In genomic region chr3L:12053695-12054094, dm6 we compare ENCODE assay signal across 4 fruit fly cellular contexts.
A peak's percentile ranks its signal among the peaks of the same experiment; 100 is the strongest.
TF ChIP-seq lines count a peak whose summit lies in the region.

No protein-coding gene starts in this region.

- no peak for TF ChIP-seq CTCF in whole organism, embryonic (GFP tag; optimal IDR thresholded peaks at IDR 0.05; lab: Kevin White, UChicago)

TF ChIP-seq in whole organism, embryonic, 481 proteins besides CTCF, POLR2A, EP300 and RAD21 (continues in another document):
- TF ChIP-seq CG1024 (GFP tag; IDR thresholded peaks at IDR 0.05; lab: Robert Waterston, UW) (peak; percentile 52; the same call in 1 of the 2 replicates), mirr (GFP tag; optimal IDR thresholded peaks at IDR 0.05; lab: Kevin White, UChicago) (no peak), Blimp-1 (GFP tag; optimal IDR thresholded peaks at IDR 0.05; lab: Kevin White, UChicago) (peak; percentile 66), Xrp1 (GFP tag; IDR thresholded peaks at IDR 0.05; lab: Robert Waterston, UW) (peak; percentile 63), CG8290 (GFP tag; optimal IDR thresholded peaks at IDR 0.05; lab: Kevin White, UChicago) (no peak), CG8290 (tag; optimal IDR thresholded peaks at IDR 0.05; lab: Kevin White, UChicago) (peak in 1 of 2 experiments; percentile 12), ems (GFP tag; optimal IDR thresholded peaks at IDR 0.05; lab: Kevin White, UChicago) (peak; percentile 54), wdn (GFP tag; IDR thresholded peaks at IDR 0.05; lab: Robert Waterston, UW) (no peak), Awh (GFP tag; IDR thresholded peaks at IDR 0.05; lab: Robert Waterston, UW) (no peak), Six4 (GFP tag; optimal IDR thresholded peaks at IDR 0.05; lab: Kevin White, UChicago) (peak; percentile 36), CG4730 (GFP tag; IDR thresholded peaks at IDR 0.05; lab: Robert Waterston, UW) (peak; percentile 29; the same call in 1 of the 2 replicates), Dip3 (GFP tag; optimal IDR thresholded peaks at IDR 0.05; lab: Kevin White, UChicago) (no peak), CG17385 (GFP tag; optimal IDR thresholded peaks at IDR 0.05; lab: Kevin White, UChicago) (no peak), CG17829 (tag; optimal IDR thresholded peaks at IDR 0.05; lab: Kevin White, UChicago) (peak; percentile 30), zfh1 (GFP tag; IDR thresholded peaks at IDR 0.05; lab: Robert Waterston, UW) (peak; percentile 66), CG10267 (tag; optimal IDR thresholded peaks at IDR 0.05; lab: Kevin White, UChicago) (peak; percentile 61), CG14014 (GFP tag; IDR thresholded peaks at IDR 0.05; lab: Robert Waterston, UW) (no peak), Rx (GFP tag; IDR thresholded peaks at IDR 0.05; lab: Robert Waterston, UW) (peak; percentile 34; the same call in 1 of the 2 replicates), tx (GFP tag; optimal IDR thresholded peaks at IDR 0.05; lab: Kevin White, UChicago) (no peak), repo (GFP tag; optimal IDR thresholded peaks at IDR 0.05; lab: Kevin White, UChicago) (peak; percentile 2), ssp (GFP tag; IDR thresholded peaks at IDR 0.05; lab: Robert Waterston, UW) (0 out of 2 replicates have a peak, but pooled peaks have one; percentile 6), maf-S (GFP tag; optimal IDR thresholded peaks at IDR 0.05; lab: Kevin White, UChicago) (peak; percentile 4)

TF ChIP-seq in whole organism, prepupa, 60 proteins besides CTCF, POLR2A, EP300 and RAD21 (continues in another document):
- TF ChIP-seq dsx (GFP tag; optimal IDR thresholded peaks at IDR 0.05; lab: Kevin White, UChicago; ENCODE audit: poor library complexity, severe bottlenecking): peak; percentile 12
- peak; percentile 86 for TF ChIP-seq Sox14 (GFP tag; optimal IDR thresholded peaks at IDR 0.05; lab: Kevin White, UChicago)
- TF ChIP-seq CG4318 (GFP tag; optimal IDR thresholded peaks at IDR 0.05; lab: Kevin White, UChicago): no peak
- peak; percentile 28 for TF ChIP-seq CG6808 (GFP tag; optimal IDR thresholded peaks at IDR 0.05; lab: Kevin White, UChicago)
- TF ChIP-seq spab (GFP tag; optimal IDR thresholded peaks at IDR 0.05; lab: Kevin White, UChicago): peak; percentile 16
- TF ChIP-seq Smox (GFP tag; optimal IDR thresholded peaks at IDR 0.05; lab: Kevin White, UChicago): peak; percentile 87
- peak; percentile 7; the same call in 1 of the 2 replicates for TF ChIP-seq CG11294 (GFP tag; IDR thresholded peaks at IDR 0.05; lab: Robert Waterston, UW)
- no peak for TF ChIP-seq CG9139 (GFP tag; optimal IDR thresholded peaks at IDR 0.05; lab: Kevin White, UChicago)
- TF ChIP-seq Eip78C (GFP tag; lab: Kevin White, UChicago): peak; percentile 88
- TF ChIP-seq CG6792 (GFP tag; optimal IDR thresholded peaks at IDR 0.05; lab: Kevin White, UChicago): peak; percentile 80
- TF ChIP-seq cyc (GFP tag; optimal IDR thresholded peaks at IDR 0.05; lab: Kevin White, UChicago): peak; percentile 95
- peak; percentile 78 for TF ChIP-seq acj6 (GFP tag; optimal IDR thresholded peaks at IDR 0.05; lab: Kevin White, UChicago)
- peak; percentile 27 for TF ChIP-seq fd59A (GFP tag; optimal IDR thresholded peaks at IDR 0.05; lab: Kevin White, UChicago)
- peak; percentile 93 for TF ChIP-seq CG31627 (GFP tag; optimal IDR thresholded peaks at IDR 0.05; lab: Kevin White, UChicago)
- peak; percentile 88 for TF ChIP-seq Ets21C (GFP tag; optimal IDR thresholded peaks at IDR 0.05; lab: Kevin White, UChicago)
- TF ChIP-seq CG8632 (GFP tag; optimal IDR thresholded peaks at IDR 0.05; lab: Kevin White, UChicago): peak; percentile 55
- TF ChIP-seq CG16779 (tag; optimal IDR thresholded peaks at IDR 0.05; lab: Kevin White, UChicago): peak; percentile 42
- peak; percentile 83 for TF ChIP-seq CG3919 (GFP tag; optimal IDR thresholded peaks at IDR 0.05; lab: Kevin White, UChicago)
- no peak for TF ChIP-seq Gug (GFP tag; IDR thresholded peaks at IDR 0.05; lab: Robert Waterston, UW)
- TF ChIP-seq CG10631 (GFP tag; optimal IDR thresholded peaks at IDR 0.05; lab: Kevin White, UChicago): peak; percentile 74
- TF ChIP-seq Eip75B (GFP tag; optimal IDR thresholded peaks at IDR 0.05; lab: Kevin White, UChicago): peak; percentile 73
- no peak for TF ChIP-seq dac (GFP tag; optimal IDR thresholded peaks at IDR 0.05; lab: Kevin White, UChicago)
- peak; percentile 46; the same call in 1 of the 2 replicates for TF ChIP-seq CG15336 (GFP tag; IDR thresholded peaks at IDR 0.05; lab: Robert Waterston, UW)

TF ChIP-seq in whole organism, pupa, 21 proteins besides CTCF, POLR2A, EP300 and RAD21:
- TF ChIP-seq EcR (GFP tag; optimal IDR thresholded peaks at IDR 0.05; lab: Kevin White, UChicago) (no peak), Pif1A (GFP tag; optimal IDR thresholded peaks at IDR 0.05; lab: Kevin White, UChicago) (peak; percentile 72), CG8301 (tag; optimal IDR thresholded peaks at IDR 0.05; lab: Kevin White, UChicago) (peak; percentile 60), gl (tag; optimal IDR thresholded peaks at IDR 0.05; lab: Kevin White, UChicago) (no peak), CG9948 (tag; optimal IDR thresholded peaks at IDR 0.05; lab: Kevin White, UChicago) (peak; percentile 62), rn (GFP tag; IDR thresholded peaks at IDR 0.05; lab: Robert Waterston, UW) (no peak), Snoo (tag; optimal IDR thresholded peaks at IDR 0.05; lab: Kevin White, UChicago) (peak; percentile 82), Pif1B (GFP tag; optimal IDR thresholded peaks at IDR 0.05; lab: Kevin White, UChicago) (peak; percentile 55), CG12605 (GFP tag; IDR thresholded peaks at IDR 0.05; lab: Robert Waterston, UW) (no peak), fd96Ca (GFP tag; IDR thresholded peaks at IDR 0.05; lab: Robert Waterston, UW) (peak; percentile 19; the same call in 1 of the 3 replicates), CG32121 (GFP tag; IDR thresholded peaks at IDR 0.05; lab: Robert Waterston, UW) (no peak), CG13204 (GFP tag; optimal IDR thresholded peaks at IDR 0.05; lab: Kevin White, UChicago) (no peak), CG8159 (tag; optimal IDR thresholded peaks at IDR 0.05; lab: Kevin White, UChicago) (peak; percentile 64), CG14655 (GFP tag; optimal IDR thresholded peaks at IDR 0.05; lab: Kevin White, UChicago) (peak; percentile 71), CG34367 (tag; optimal IDR thresholded peaks at IDR 0.05; lab: Kevin White, UChicago) (peak; percentile 16), CG4496 (GFP tag; IDR thresholded peaks at IDR 0.05; lab: Robert Waterston, UW) (peak; percentile 72; the same call in 2 of the 3 replicates), D1 (tag; optimal IDR thresholded peaks at IDR 0.05; lab: Kevin White, UChicago) (no peak), Ets98B (GFP tag; IDR thresholded peaks at IDR 0.05; lab: Robert Waterston, UW) (0 out of 2 replicates have a peak, but pooled peaks have one; percentile 15), CG10348 (GFP tag; IDR thresholded peaks at IDR 0.05; lab: Robert Waterston, UW) (no peak), CG15710 (tag; optimal IDR thresholded peaks at IDR 0.05; lab: Kevin White, UChicago) (peak; percentile 39), CG17806 (tag; optimal IDR thresholded peaks at IDR 0.05; lab: Kevin White, UChicago) (peak; percentile 66)

TF ChIP-seq in whole organism, wandering third instar larva, 38 proteins besides CTCF, POLR2A, EP300 and RAD21 (continues in another document):
- TF ChIP-seq rgr (GFP tag; optimal IDR thresholded peaks at IDR 0.05; lab: Kevin White, UChicago) (peak; percentile 92), Hr83 (GFP tag; optimal IDR thresholded peaks at IDR 0.05; lab: Kevin White, UChicago; ENCODE audit: poor library complexity, severe bottlenecking) (peak; percentile 24), dsf (GFP tag; optimal IDR thresholded peaks at IDR 0.05; lab: Kevin White, UChicago; ENCODE audit: borderline replicate concordance) (peak; percentile 28), N (GFP tag; optimal IDR thresholded peaks at IDR 0.05; lab: Kevin White, UChicago) (no peak), woc (GFP tag; optimal IDR thresholded peaks at IDR 0.05; lab: Kevin White, UChicago) (peak; percentile 93), Jra (GFP tag; optimal IDR thresholded peaks at IDR 0.05; lab: Kevin White, UChicago) (peak; percentile 70), Hnf4 (GFP tag; optimal IDR thresholded peaks at IDR 0.05; lab: Kevin White, UChicago) (peak; percentile 93), sage (GFP tag; optimal IDR thresholded peaks at IDR 0.05; lab: Kevin White, UChicago) (peak; percentile 68), psq (GFP tag; optimal IDR thresholded peaks at IDR 0.05; lab: Kevin White, UChicago) (peak; percentile 87), fru (GFP tag; optimal IDR thresholded peaks at IDR 0.05; lab: Kevin White, UChicago) (peak; percentile 95), sv (GFP tag; optimal IDR thresholded peaks at IDR 0.05; lab: Kevin White, UChicago) (no peak), Dfd (GFP tag; optimal IDR thresholded peaks at IDR 0.05; lab: Kevin White, UChicago) (no peak), CG32264 (GFP tag; optimal IDR thresholded peaks at IDR 0.05; lab: Kevin White, UChicago) (peak; percentile 84), Abd-B (GFP tag; optimal IDR thresholded peaks at IDR 0.05; lab: Kevin White, UChicago) (no peak), Myc (optimal IDR thresholded peaks at IDR 0.05; lab: Kevin White, UChicago) (no peak), br (GFP tag; optimal IDR thresholded peaks at IDR 0.05; lab: Kevin White, UChicago) (peak; percentile 93), Hr78 (GFP tag; optimal IDR thresholded peaks at IDR 0.05; lab: Kevin White, UChicago) (no peak), CG9705 (GFP tag; optimal IDR thresholded peaks at IDR 0.05; lab: Kevin White, UChicago) (peak; percentile 82), pan (optimal IDR thresholded peaks at IDR 0.05; lab: Kevin White, UChicago) (no peak), HLH106 (tag; optimal IDR thresholded peaks at IDR 0.05; lab: Kevin White, UChicago) (peak; percentile 90), tai (GFP tag; optimal IDR thresholded peaks at IDR 0.05; lab: Kevin White, UChicago) (peak; percentile 89), dl (GFP tag; optimal IDR thresholded peaks at IDR 0.05; lab: Kevin White, UChicago; ENCODE audit: insufficient read depth in 1 of 2, partially characterized antibody in 2 of 2) (no peak), dmrt93B (GFP tag; optimal IDR thresholded peaks at IDR 0.05; lab: Kevin White, UChicago) (peak; percentile 81), Rel (GFP tag; optimal IDR thresholded peaks at IDR 0.05; lab: Kevin White, UChicago) (peak; percentile 90), Rel (tag; optimal IDR thresholded peaks at IDR 0.05; lab: Kevin White, UChicago) (peak; percentile 50), foxo (GFP tag; optimal IDR thresholded peaks at IDR 0.05; lab: Kevin White, UChicago) (peak; percentile 82 to 95), lola (GFP tag; optimal IDR thresholded peaks at IDR 0.05; lab: Kevin White, UChicago) (no peak), h (GFP tag; optimal IDR thresholded peaks at IDR 0.05; lab: Kevin White, UChicago) (peak; percentile 96), Dif (GFP tag; optimal IDR thresholded peaks at IDR 0.05; lab: Kevin White, UChicago; ENCODE audit: partially characterized antibody) (no peak), usp (GFP tag; optimal IDR thresholded peaks at IDR 0.05; lab: Kevin White, UChicago) (no peak), GATAd (GFP tag; optimal IDR thresholded peaks at IDR 0.05; lab: Kevin White, UChicago) (no peak), brk (GFP tag; optimal IDR thresholded peaks at IDR 0.05; lab: Kevin White, UChicago) (peak; percentile 81)

Comparison
In these comparisons a context has a peak if more than half of its experiments do, and no peak if none do; other contexts are left out.
1. Of the 7 proteins assayed by ChIP-seq in both whole organism, embryonic and whole organism, prepupa: peak only in whole organism, embryonic: none; only in whole organism, prepupa: CG16779, CG6854, Hr39 and Lpt; in both: Blimp-1 and Sox102F; in neither: 1.